Worm (Caenorhabditis elegans) whole organism, L3 larva: Measurements from ENCODE around the gene ndub-3.

Experiments
- R02D3.7 ChIP-seq: fragments of 150-350 bp; optimal IDR thresholded peaks from 2 replicates; lab custom pipeline; 2014; ENCODE audit warnings: missing biosample characterization, missing genetic modification characterization
- ZK546.5 ChIP-seq: sonication (generic microtip); optimal IDR thresholded peaks from 2 replicates; lab custom pipeline; 2017; ENCODE audit warnings: missing biosample characterization, missing genetic modification characterization
- aly-2 ChIP-seq: fragments of 150-350 bp; optimal IDR thresholded peaks from 2 replicates; lab custom pipeline; 2014; ENCODE audit warnings: missing biosample characterization, missing genetic modification characterization
- ceh-16 ChIP-seq: sonication (generic microtip); optimal IDR thresholded peaks from 2 replicates; lab custom pipeline; 2017; ENCODE audit warnings: missing biosample characterization, missing genetic modification characterization
- ceh-28 ChIP-seq: fragments of 150-350 bp; optimal IDR thresholded peaks from 2 replicates; lab custom pipeline; 2014; ENCODE audit warnings: missing biosample characterization, missing genetic modification reagents, missing genetic modification characterization
- ceh-82 ChIP-seq: fragments of 150-350 bp; optimal IDR thresholded peaks from 2 replicates; lab custom pipeline; 2014; ENCODE audit warnings: missing biosample characterization, missing genetic modification characterization
- ceh-9 ChIP-seq: sonication (generic microtip); optimal IDR thresholded peaks from 2 replicates; lab custom pipeline; 2018; ENCODE audit warnings: missing biosample characterization, missing genetic modification characterization
- daf-12 ChIP-seq: fragments of 150-350 bp; optimal IDR thresholded peaks from 2 replicates; lab custom pipeline; 2014; ENCODE audit warnings: missing biosample characterization, missing genetic modification reagents, missing genetic modification characterization
- egl-27 ChIP-seq: sonication (generic microtip); optimal IDR thresholded peaks from 4 replicates; lab custom pipeline; 2017; ENCODE audit warnings: missing biosample characterization, missing genetic modification reagents, missing genetic modification characterization
- egl-5 ChIP-seq: fragments of 150-350 bp; optimal IDR thresholded peaks from 2 replicates; lab custom pipeline; 2017; ENCODE audit warnings: missing biosample characterization, missing genetic modification reagents, missing genetic modification characterization, inconsistent platforms
- elt-1 ChIP-seq: fragments of 150-350 bp; optimal IDR thresholded peaks from 2 replicates; lab custom pipeline; 2014; ENCODE audit warnings: missing biosample characterization, missing genetic modification characterization
- elt-2 ChIP-seq: sonication (generic microtip); optimal IDR thresholded peaks from 2 replicates; lab custom pipeline; 2016; ENCODE audit warnings: missing genetic modification reagents, mild to moderate bottlenecking, missing genetic modification characterization, missing compliant biosample characterization
- elt-3 ChIP-seq, 3 experiments: fragments of 150-350 bp in 1 of 3; sonication (generic microtip) in 2 of 3; optimal IDR thresholded peaks; 2 replicates in 2 of 3; 4 replicates in 1 of 3; lab custom pipeline; 2014 to 2017; ENCODE audit warnings: missing biosample characterization in 3 of 3, missing genetic modification characterization in 3 of 3
- fkh-10 ChIP-seq: sonication (generic microtip); optimal IDR thresholded peaks from 2 replicates; lab custom pipeline; 2017; ENCODE audit warnings: missing biosample characterization, missing genetic modification reagents, missing genetic modification characterization
- fkh-2 ChIP-seq: fragments of 150-350 bp; optimal IDR thresholded peaks from 2 replicates; lab custom pipeline; 2014; ENCODE audit warnings: missing biosample characterization, missing genetic modification reagents, missing genetic modification characterization
- fos-1 ChIP-seq: fragments of 150-350 bp; optimal IDR thresholded peaks from 2 replicates; lab custom pipeline; 2014; ENCODE audit warnings: missing biosample characterization, missing genetic modification characterization
- hmg-11 ChIP-seq: sonication (generic microtip); optimal IDR thresholded peaks from 2 replicates; lab custom pipeline; 2016; ENCODE audit warnings: missing genetic modification characterization, missing compliant biosample characterization
- jun-1 ChIP-seq: fragments of 150-350 bp; optimal IDR thresholded peaks from 2 replicates; lab custom pipeline; 2014; ENCODE audit warnings: missing biosample characterization, missing genetic modification reagents, missing genetic modification characterization
- lin-15B ChIP-seq: fragments of 150-350 bp; optimal IDR thresholded peaks from 2 replicates; lab custom pipeline; 2014; ENCODE audit warnings: missing biosample characterization, missing genetic modification characterization
- lin-39 ChIP-seq: fragments of 150-350 bp; optimal IDR thresholded peaks from 2 replicates; lab custom pipeline; 2018; ENCODE audit warnings: missing biosample characterization, missing genetic modification reagents, missing genetic modification characterization
- mdl-1 ChIP-seq: fragments of 150-350 bp; optimal IDR thresholded peaks from 2 replicates; lab custom pipeline; 2014; ENCODE audit warnings: missing biosample characterization, missing genetic modification characterization
- mml-1 ChIP-seq: fragments of 150-350 bp; sonication (generic microtip); optimal IDR thresholded peaks from 3 replicates; lab custom pipeline; 2014; ENCODE audit warnings: missing biosample characterization, missing genetic modification characterization
- nfya-1 ChIP-seq: sonication (generic microtip); optimal IDR thresholded peaks from 2 replicates; lab custom pipeline; 2017; ENCODE audit warnings: missing genetic modification characterization, mild to moderate bottlenecking, missing compliant biosample characterization, antibody characterized with exemption, moderate library complexity; ENCODE audit not compliant: insufficient read depth
- nhr-11 ChIP-seq: fragments of 150-350 bp; optimal IDR thresholded peaks from 2 replicates; lab custom pipeline; 2014; ENCODE audit warnings: missing biosample characterization, missing genetic modification characterization
- nhr-12 ChIP-seq: fragments of 150-350 bp; optimal IDR thresholded peaks from 2 replicates; lab custom pipeline; 2014; ENCODE audit warnings: missing biosample characterization, missing genetic modification characterization
- nhr-25 ChIP-seq: sonication (generic microtip); optimal IDR thresholded peaks from 2 replicates; lab custom pipeline; 2017; ENCODE audit warnings: missing biosample characterization, missing genetic modification characterization
- nhr-28 ChIP-seq: fragments of 150-350 bp; optimal IDR thresholded peaks from 2 replicates; lab custom pipeline; 2014; ENCODE audit warnings: missing biosample characterization, missing genetic modification characterization
- nhr-43 ChIP-seq: sonication (generic microtip); optimal IDR thresholded peaks from 2 replicates; lab custom pipeline; 2016; ENCODE audit warnings: mild to moderate bottlenecking, missing genetic modification characterization, missing compliant biosample characterization; ENCODE audit not compliant: poor library complexity, severe bottlenecking
- nhr-67 ChIP-seq: fragments of 150-350 bp; optimal IDR thresholded peaks from 2 replicates; lab custom pipeline; 2014; ENCODE audit warnings: missing biosample characterization, missing genetic modification characterization
- nhr-76 ChIP-seq: fragments of 150-350 bp; sonication (generic microtip); optimal IDR thresholded peaks from 5 replicates; lab custom pipeline; 2014; ENCODE audit warnings: missing biosample characterization, missing genetic modification characterization
- nhr-77 ChIP-seq: fragments of 150-350 bp; optimal IDR thresholded peaks from 2 replicates; lab custom pipeline; 2014; ENCODE audit warnings: missing biosample characterization, missing genetic modification characterization
- pha-4 ChIP-seq: fragments of 150-350 bp; optimal IDR thresholded peaks from 2 replicates; lab custom pipeline; 2014; ENCODE audit warnings: missing biosample characterization, missing genetic modification reagents, missing genetic modification characterization
- pqm-1 ChIP-seq: fragments of 150-350 bp; optimal IDR thresholded peaks from 2 replicates; lab custom pipeline; 2017; ENCODE audit warnings: missing biosample characterization, missing genetic modification characterization, inconsistent platforms
- sea-2 ChIP-seq: fragments of 150-350 bp; sonication (generic microtip); optimal IDR thresholded peaks from 4 replicates; lab custom pipeline; 2014; ENCODE audit warnings: missing biosample characterization, missing genetic modification reagents, missing genetic modification characterization
- skn-1 ChIP-seq: fragments of 150-350 bp; optimal IDR thresholded peaks from 2 replicates; lab custom pipeline; 2014; ENCODE audit warnings: missing biosample characterization, missing genetic modification characterization
- snpc-4 ChIP-seq: fragments of 150-350 bp; optimal IDR thresholded peaks from 2 replicates; lab custom pipeline; 2014; ENCODE audit warnings: missing biosample characterization, missing genetic modification characterization
- tbx-2 ChIP-seq: sonication (generic microtip); optimal IDR thresholded peaks from 2 replicates; lab custom pipeline; 2016; ENCODE audit warnings: mild to moderate bottlenecking, missing genetic modification characterization, missing compliant biosample characterization
- unc-39 ChIP-seq: sonication (generic microtip); optimal IDR thresholded peaks from 4 replicates; lab custom pipeline; 2017; ENCODE audit warnings: missing biosample characterization, missing genetic modification characterization
- unc-62 ChIP-seq: fragments of 150-350 bp; sonication (generic microtip); optimal IDR thresholded peaks from 4 replicates; lab custom pipeline; 2014; ENCODE audit warnings: missing biosample characterization, missing genetic modification reagents, missing genetic modification characterization
- zag-1 ChIP-seq: fragments of 150-350 bp; optimal IDR thresholded peaks from 2 replicates; lab custom pipeline; 2014; ENCODE audit warnings: missing biosample characterization, missing genetic modification characterization
- ztf-11 ChIP-seq: fragments of 150-350 bp; optimal IDR thresholded peaks from 2 replicates; lab custom pipeline; 2014; ENCODE audit warnings: missing biosample characterization, missing genetic modification characterization
- ztf-4 ChIP-seq: fragments of 150-350 bp; optimal IDR thresholded peaks from 2 replicates; lab custom pipeline; 2014; ENCODE audit warnings: missing biosample characterization, missing genetic modification characterization

Gene ndub-3

DNA sequence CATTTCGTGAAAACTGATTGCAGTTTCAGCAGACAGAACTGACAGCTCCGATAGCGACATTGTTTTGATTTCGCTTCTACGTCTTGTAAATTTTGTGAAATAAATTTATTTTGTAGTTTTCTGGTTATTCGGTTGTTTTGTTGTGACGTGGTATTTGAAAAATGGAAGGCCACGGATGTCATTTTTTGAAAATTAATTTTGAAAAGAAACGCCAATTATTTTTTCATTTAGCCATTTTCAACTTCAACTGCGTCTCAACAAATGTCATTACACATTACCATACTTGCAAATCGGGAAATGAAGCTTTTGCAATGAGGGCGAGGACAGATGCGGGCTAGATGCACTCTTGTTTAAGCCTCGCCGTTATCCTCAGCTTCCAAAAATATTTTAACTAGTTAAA, 23.3 kb upstream of the ndub-3 start, which contains the start of gene C18E9.8:
TSS of gene C18E9.8 (minus strand) at position 101 of the 400 bp plus-strand sequence.
- peak; percentile 36 for TF ChIP-seq elt-2 (tag; lab: Kevin White, UChicago)
- no peak for TF ChIP-seq nhr-43
- TF ChIP-seq, all 47 proteins: peak for 1

DNA sequence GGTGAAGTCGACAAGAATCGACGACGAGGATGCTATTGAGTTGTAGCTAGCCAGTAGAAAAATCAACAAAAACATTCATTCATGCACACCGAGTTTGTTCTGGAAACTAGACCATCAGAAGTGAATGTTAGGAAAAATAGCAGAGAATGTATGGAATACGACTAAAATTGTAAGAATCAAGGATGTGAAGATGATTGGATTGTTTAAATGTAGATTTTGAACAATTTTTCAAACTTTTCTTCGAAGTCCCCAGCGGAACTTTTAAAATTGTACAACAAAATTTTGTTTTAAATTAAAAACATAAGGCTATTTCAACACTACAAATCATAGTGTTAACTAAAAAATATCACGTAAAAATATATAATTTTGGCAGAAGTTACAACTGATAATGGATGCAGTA, 18.0 kb upstream of the ndub-3 start, which contains the start of gene C18E9.7:
TSS of gene C18E9.7 (minus strand) at position 101 of the 400 bp plus-strand sequence.
- TF ChIP-seq pqm-1 (no peak), ceh-28 (tag; lab: Kevin White, UChicago) (no peak), zag-1 (no peak), unc-62 (GFP tag; lab: Kevin White, UChicago) (no peak), nhr-11 (tag; lab: Kevin White, UChicago) (no peak), jun-1 (no peak), nhr-12 (tag; lab: Kevin White, UChicago) (no peak), snpc-4 (tag; lab: Kevin White, UChicago) (no peak), elt-3 (tag; optimal IDR thresholded peaks at IDR 0.05; lab: Kevin White, UChicago) (no peak), nhr-28 (tag; lab: Kevin White, UChicago) (no peak), aly-2 (no peak), skn-1 (tag; lab: Kevin White, UChicago) (no peak), nhr-77 (tag; lab: Kevin White, UChicago) (no peak), nhr-67 (tag; lab: Kevin White, UChicago) (no peak), nhr-76 (tag; lab: Kevin White, UChicago) (no peak), mml-1 (no peak), pha-4 (no peak)

ce11 chrII:8973516-8974043, 8.9 kb upstream of the ndub-3 start, which contains the start of gene tomm-40:
tomm-40 (minus strand) TSS chrII:8973566.
- TF ChIP-seq hmg-11, result peak; percentile 27
- peak; percentile 4 for TF ChIP-seq pha-4
- no peak for TF ChIP-seq nhr-11 (tag; lab: Kevin White, UChicago)

ce11 chrII:8969251-8970183, 4.8 kb upstream of the ndub-3 start, which contains the start of the genes szy-20 and C18E9.5:
szy-20 (minus strand) TSS chrII:8969333.
C18E9.5 (plus strand) TSS chrII:8969980.
- peak; percentile 59 for TF ChIP-seq snpc-4 (tag; lab: Kevin White, UChicago)
- TF ChIP-seq nhr-43, result peak; percentile 65
- TF ChIP-seq jun-1, result peak; percentile 71
- TF ChIP-seq lin-39 (tag; lab: Kevin White, UChicago), result peak; percentile 70
- no peak for TF ChIP-seq elt-3 (tag; optimal IDR thresholded peaks at IDR 0.05; lab: Kevin White, UChicago)
- no peak for TF ChIP-seq daf-12
- no peak for TF ChIP-seq nhr-12 (tag; lab: Kevin White, UChicago)
- TF ChIP-seq tbx-2 (tag; lab: Kevin White, UChicago), result peak; percentile 64
- no peak for TF ChIP-seq fos-1 (tag; lab: Kevin White, UChicago)
- TF ChIP-seq ceh-9 (tag; lab: Kevin White, UChicago), result no peak
- TF ChIP-seq egl-5 (tag; lab: Kevin White, UChicago), result peak; percentile 20
- TF ChIP-seq ztf-11 (tag; lab: Kevin White, UChicago), result no peak
- peak; percentile 76 for TF ChIP-seq elt-2 (tag; lab: Kevin White, UChicago)
- TF ChIP-seq ztf-4 (tag; lab: Kevin White, UChicago), result no peak
- no peak for TF ChIP-seq nhr-67 (tag; lab: Kevin White, UChicago)
- TF ChIP-seq unc-39 (tag; lab: Kevin White, UChicago), result no peak
- TF ChIP-seq ceh-28 (tag; lab: Kevin White, UChicago), result peak; percentile 60
- peak; percentile 84 for TF ChIP-seq nfya-1
- no peak for TF ChIP-seq unc-62 (GFP tag; lab: Kevin White, UChicago)
- TF ChIP-seq nhr-76 (tag; lab: Kevin White, UChicago), result no peak
- no peak for TF ChIP-seq nhr-11 (tag; lab: Kevin White, UChicago)
- TF ChIP-seq fkh-2 (tag; lab: Kevin White, UChicago), result no peak
- TF ChIP-seq ceh-16 (tag; lab: Kevin White, UChicago), result no peak
- TF ChIP-seq nhr-25 (tag; lab: Kevin White, UChicago), result peak; percentile 27
- peak; percentile 31 for TF ChIP-seq elt-1 (tag; lab: Kevin White, UChicago)
- peak; percentile 52 for TF ChIP-seq fkh-10 (GFP tag; lab: Kevin White, UChicago)
- peak; percentile 69 for TF ChIP-seq hmg-11
- TF ChIP-seq R02D3.7 (tag; lab: Kevin White, UChicago), result peak; percentile 82
- peak; percentile 52 for TF ChIP-seq ceh-82 (tag; lab: Kevin White, UChicago)
- TF ChIP-seq skn-1 (tag; lab: Kevin White, UChicago), result peak; percentile 18
- TF ChIP-seq pqm-1, result peak; percentile 72
- no peak for TF ChIP-seq mdl-1 (tag; lab: Kevin White, UChicago)
- peak; percentile 78 for TF ChIP-seq pha-4
- no peak for TF ChIP-seq sea-2 (GFP tag; lab: Kevin White, UChicago)
- peak; percentile 81 for TF ChIP-seq lin-15B
- TF ChIP-seq aly-2, result no peak
- no peak for TF ChIP-seq egl-27 (tag; lab: Kevin White, UChicago)
- TF ChIP-seq mml-1, result no peak
- no peak for TF ChIP-seq nhr-28 (tag; lab: Kevin White, UChicago)
- TF ChIP-seq ZK546.5, result no peak
